Worm (Caenorhabditis elegans) whole organism, young adult: ENCODE results near the gene srp-7.
A peak's percentile ranks its signal among the peaks of the same experiment; 100 is the strongest.

ENCODE experiments used
- B0336.3 ChIP-seq: fragments of 200-800 bp; sonication (Bioruptor generic); IDR thresholded peaks from 2 replicates; pipeline ENCODE4 v1.3.6; 2022; ENCODE audit warnings: missing genetic modification characterization, missing compliant biosample characterization
- F39B2.1 ChIP-seq: fragments of 200-800 bp; sonication (Bioruptor generic); IDR thresholded peaks from 2 replicates; pipeline ENCODE4 v1.3.6; 2022; ENCODE audit warnings: missing genetic modification reagents, missing genetic modification characterization, missing compliant biosample characterization
- F52B5.7 ChIP-seq: sonication (generic microtip); optimal IDR thresholded peaks from 2 replicates; lab custom pipeline; 2016; ENCODE audit warnings: mild to moderate bottlenecking, missing genetic modification characterization, missing compliant biosample characterization
- F57A8.1 ChIP-seq: fragments of 200-800 bp; sonication (Bioruptor generic); optimal IDR thresholded peaks from 2 replicates; lab custom pipeline; 2018; ENCODE audit warnings: mild to moderate bottlenecking, missing genetic modification characterization, moderate library complexity, missing compliant biosample characterization
- F57C9.4 ChIP-seq: sonication (generic microtip); optimal IDR thresholded peaks from 2 replicates; lab custom pipeline; 2017; ENCODE audit warnings: mild to moderate bottlenecking, missing genetic modification characterization, missing compliant biosample characterization
- K12H6.12 ChIP-seq: fragments of 200-800 bp; sonication (Bioruptor generic); optimal IDR thresholded peaks from 2 replicates; lab custom pipeline; 2018; ENCODE audit warnings: mild to moderate bottlenecking, missing genetic modification characterization, missing compliant biosample characterization
- T07F8.4 ChIP-seq: sonication (generic microtip); optimal IDR thresholded peaks from 2 replicates; lab custom pipeline; 2016; ENCODE audit warnings: mild to moderate bottlenecking, missing genetic modification characterization, moderate library complexity, missing compliant biosample characterization
- Y53F4B.3 ChIP-seq: fragments of 200-800 bp; sonication (Bioruptor generic); IDR thresholded peaks from 2 replicates; pipeline ENCODE4 v1.3.6; 2022; ENCODE audit warnings: missing genetic modification reagents, missing genetic modification characterization, missing compliant biosample characterization
- atf-7 ChIP-seq: sonication (generic microtip); optimal IDR thresholded peaks from 2 replicates; lab custom pipeline; 2017; ENCODE audit warnings: mild to moderate bottlenecking, missing genetic modification characterization, missing compliant biosample characterization
- bed-1 ChIP-seq: fragments of 200-800 bp; sonication (Bioruptor generic); IDR thresholded peaks from 2 replicates; pipeline ENCODE4 v1.3.6; 2022; ENCODE audit warnings: missing genetic modification reagents, missing genetic modification characterization, missing compliant biosample characterization
- cebp-1 ChIP-seq, 2 experiments: fragments of 200-800 bp in 1 of 2; sonication (Bioruptor generic) in 1 of 2; sonication (generic microtip) in 1 of 2; IDR thresholded peaks in 1 of 2; optimal IDR thresholded peaks in 1 of 2; 2 replicates each; pipeline versions ENCODE4 v1.3.6 to Lab custom; 2017 to 2022; ENCODE audit warnings: missing compliant biosample characterization in 2 of 2, missing genetic modification characterization in 2 of 2, mild to moderate bottlenecking in 1 of 2, missing genetic modification reagents in 1 of 2, moderate library complexity in 1 of 2
- ceh-27 ChIP-seq: fragments of 200-800 bp; sonication (Bioruptor generic); optimal IDR thresholded peaks from 2 replicates; lab custom pipeline; 2018; ENCODE audit warnings: mild to moderate bottlenecking, missing genetic modification characterization, moderate library complexity, missing compliant biosample characterization
- ceh-79 ChIP-seq: sonication (generic microtip); optimal IDR thresholded peaks from 2 replicates; lab custom pipeline; 2017; ENCODE audit warnings: mild to moderate bottlenecking, missing genetic modification characterization, missing compliant biosample characterization
- dox-1 ChIP-seq: fragments of 200-800 bp; sonication (Bioruptor generic); IDR thresholded peaks from 2 replicates; pipeline ENCODE4 v1.3.6; 2022; ENCODE audit warnings: missing genetic modification reagents, missing genetic modification characterization, missing compliant biosample characterization
- efl-1 ChIP-seq: fragments of 150-350 bp; optimal IDR thresholded peaks from 2 replicates; lab custom pipeline; 2014; ENCODE audit warnings: missing biosample characterization, missing genetic modification reagents, missing genetic modification characterization
- egrh-3 ChIP-seq: fragments of 200-800 bp; sonication (Bioruptor generic); IDR thresholded peaks from 2 replicates; pipeline ENCODE4 v1.3.6; 2022; ENCODE audit warnings: missing genetic modification reagents, missing genetic modification characterization, missing compliant biosample characterization
- ekl-4 ChIP-seq: fragments of 200-800 bp; sonication (Bioruptor generic); IDR thresholded peaks from 2 replicates; pipeline ENCODE4 v1.3.6; 2022; ENCODE audit warnings: missing genetic modification reagents, missing genetic modification characterization, missing compliant biosample characterization
- ets-4 ChIP-seq: fragments of 200-800 bp; sonication (Bioruptor generic); optimal IDR thresholded peaks from 2 replicates; lab custom pipeline; 2018; ENCODE audit warnings: mild to moderate bottlenecking, missing genetic modification characterization, missing compliant biosample characterization
- gei-17 ChIP-seq: fragments of 200-800 bp; sonication (Bioruptor generic); optimal IDR thresholded peaks from 2 replicates; lab custom pipeline; 2018; ENCODE audit warnings: mild to moderate bottlenecking, missing genetic modification characterization, missing compliant biosample characterization
- let-607 ChIP-seq, 2 experiments: fragments of 200-800 bp in 1 of 2; sonication (Bioruptor generic) in 1 of 2; sonication (generic microtip) in 1 of 2; optimal IDR thresholded peaks; 2 replicates each; lab custom pipeline; 2016 to 2018; ENCODE audit warnings: mild to moderate bottlenecking in 2 of 2, missing compliant biosample characterization in 2 of 2, missing genetic modification characterization in 2 of 2, moderate library complexity in 2 of 2, missing genotype in 1 of 2
- lin-26 ChIP-seq: fragments of 200-800 bp; sonication (Bioruptor generic); IDR thresholded peaks from 2 replicates; pipeline ENCODE4 v1.3.6; 2022; ENCODE audit warnings: missing genetic modification reagents, missing genetic modification characterization, missing compliant biosample characterization
- lsl-1 ChIP-seq: fragments of 200-800 bp; sonication (Bioruptor generic); optimal IDR thresholded peaks from 2 replicates; lab custom pipeline; 2018; ENCODE audit warnings: mild to moderate bottlenecking, missing genetic modification characterization, moderate library complexity, missing compliant biosample characterization
- madf-3 ChIP-seq: fragments of 200-800 bp; sonication (Bioruptor generic); IDR thresholded peaks from 2 replicates; pipeline ENCODE4 v1.3.6; 2022; ENCODE audit warnings: missing genetic modification reagents, missing genetic modification characterization, missing compliant biosample characterization
- mcd-1 ChIP-seq: fragments of 200-800 bp; sonication (Bioruptor generic); IDR thresholded peaks from 2 replicates; pipeline ENCODE4 v1.3.6; 2022; ENCODE audit warnings: missing genetic modification reagents, missing genetic modification characterization, missing compliant biosample characterization
- nfya-2 ChIP-seq: fragments of 200-800 bp; sonication (Bioruptor generic); IDR thresholded peaks from 2 replicates; pipeline ENCODE4 v1.3.6; 2022; ENCODE audit warnings: missing genetic modification reagents, missing genetic modification characterization, missing compliant biosample characterization
- nhr-179 ChIP-seq: sonication (generic microtip); optimal IDR thresholded peaks from 2 replicates; lab custom pipeline; 2016; ENCODE audit warnings: mild to moderate bottlenecking, missing genetic modification characterization, missing compliant biosample characterization
- nhr-80 ChIP-seq: sonication (generic microtip); optimal IDR thresholded peaks from 2 replicates; lab custom pipeline; 2016; ENCODE audit warnings: missing genetic modification characterization, missing compliant biosample characterization
- rcor-1 ChIP-seq: fragments of 200-800 bp; sonication (Bioruptor generic); IDR thresholded peaks from 2 replicates; pipeline ENCODE4 v1.3.6; 2022; ENCODE audit warnings: missing genetic modification reagents, missing genetic modification characterization, missing compliant biosample characterization
- sdz-38 ChIP-seq: sonication (generic microtip); optimal IDR thresholded peaks from 2 replicates; lab custom pipeline; 2016; ENCODE audit warnings: missing genotype, missing genetic modification characterization, missing compliant biosample characterization
- snpc-4 ChIP-seq, 5 experiments: fragments of 150-350 bp in 1 of 5; sonication (generic microtip) in 4 of 5; optimal IDR thresholded peaks; 2 replicates each; lab custom pipeline; 2014 to 2018; ENCODE audit warnings: missing genetic modification characterization in 5 of 5, missing biosample characterization in 3 of 5, antibody characterized with exemption in 2 of 5, mild to moderate bottlenecking in 2 of 5, missing compliant biosample characterization in 2 of 5, missing genotype in 2 of 5, moderate library complexity in 2 of 5, missing genetic modification reagents in 1 of 5
- tlf-1 ChIP-seq: fragments of 200-800 bp; sonication (Bioruptor generic); optimal IDR thresholded peaks from 2 replicates; lab custom pipeline; 2018; ENCODE audit warnings: mild to moderate bottlenecking, missing genetic modification characterization, missing compliant biosample characterization
- zfh-2 ChIP-seq: fragments of 200-800 bp; sonication (Bioruptor generic); conservative IDR thresholded peaks from 2 replicates; pipeline ENCODE4 v1.3.6; 2022; ENCODE audit warnings: missing genetic modification reagents, missing genetic modification characterization, missing compliant biosample characterization

Gene srp-7

DNA sequence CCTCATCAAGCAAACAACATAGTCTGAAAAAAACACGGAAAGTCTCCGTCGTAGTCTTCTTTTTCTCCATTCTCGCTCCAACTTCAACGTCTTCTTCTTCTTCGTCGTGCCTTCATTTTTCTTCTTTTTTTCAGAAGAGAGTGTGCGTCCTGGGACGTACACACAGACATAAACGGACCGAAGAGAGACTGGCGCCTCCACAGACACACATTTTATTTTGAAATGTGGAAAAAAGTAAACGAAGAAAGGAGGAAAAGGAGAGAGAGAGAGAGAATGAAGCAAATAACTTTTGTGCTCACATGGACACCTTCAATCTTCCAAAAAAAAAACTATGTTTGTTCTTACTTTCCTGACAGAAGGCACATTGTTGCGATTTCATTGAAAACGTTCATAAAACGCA is 36.2 kb downstream of the srp-7 start:
- no peak for TF ChIP-seq atf-7 (tag; lab: Kevin White, UChicago)
- TF ChIP-seq ets-4 (GFP tag; lab: Kevin White, UChicago): no peak
- no peak for TF ChIP-seq cebp-1 (GFP tag; IDR thresholded peaks at IDR 0.05; lab: Robert Waterston, UW)
- TF ChIP-seq cebp-1 (tag; optimal IDR thresholded peaks at IDR 0.05; lab: Kevin White, UChicago): peak; percentile 1
- no peak for TF ChIP-seq F57C9.4 (tag; lab: Kevin White, UChicago)

- TF ChIP-seq snpc-4 (GFP tag; optimal IDR thresholded peaks at IDR 0.05; lab: Kevin White, UChicago) (no peak), snpc-4 (tag; optimal IDR thresholded peaks at IDR 0.05; lab: Kevin White, UChicago) (peak in 1 of 4 experiments; percentile 11), ceh-79 (tag; lab: Kevin White, UChicago) (no peak), efl-1 (GFP tag; lab: Kevin White, UChicago) (no peak), lsl-1 (GFP tag; lab: Kevin White, UChicago) (no peak)
Observed at ce11 chrV:8217118-8217517, 38.2 kb downstream of the srp-7 start.

- TF ChIP-seq let-607 (tag; optimal IDR thresholded peaks at IDR 0.05; lab: Kevin White, UChicago): peak; percentile 13 to 74
- TF ChIP-seq ets-4 (GFP tag; lab: Kevin White, UChicago): peak; percentile 5
- no peak for TF ChIP-seq snpc-4 (GFP tag; optimal IDR thresholded peaks at IDR 0.05; lab: Kevin White, UChicago)
- peak in 1 of 4 experiments; percentile 20 for TF ChIP-seq snpc-4 (tag; optimal IDR thresholded peaks at IDR 0.05; lab: Kevin White, UChicago)
- TF ChIP-seq F39B2.1 (GFP tag; lab: Robert Waterston, UW): no peak
- no peak for TF ChIP-seq cebp-1 (GFP tag; IDR thresholded peaks at IDR 0.05; lab: Robert Waterston, UW)
- peak; percentile 15 for TF ChIP-seq cebp-1 (tag; optimal IDR thresholded peaks at IDR 0.05; lab: Kevin White, UChicago)
- TF ChIP-seq dox-1 (GFP tag; lab: Robert Waterston, UW): peak; percentile 35; the same call in 1 of the 2 replicates
- peak; percentile 92 for TF ChIP-seq nhr-80 (tag; lab: Kevin White, UChicago)
- peak; percentile 49 for TF ChIP-seq atf-7 (tag; lab: Kevin White, UChicago)
- TF ChIP-seq ceh-27: peak; percentile 35
- no peak for TF ChIP-seq gei-17 (GFP tag; lab: Kevin White, UChicago)
- TF ChIP-seq, all 124 proteins: peak for 8
Observed at ce11 chrV:8217661-8218265, 38.8 kb downstream of the srp-7 start, which contains the start of gene K07C11.8. Gene K07C11.8, minus strand, starts transcription at chrV:8217884.

ce11 chrV:8219550-8219949 is 40.6 kb downstream of the srp-7 start:
- TF ChIP-seq nfya-2 (GFP tag; lab: Robert Waterston, UW): no peak
- TF ChIP-seq Y53F4B.3 (GFP tag; lab: Robert Waterston, UW): no peak
- no peak for TF ChIP-seq madf-3 (GFP tag; lab: Robert Waterston, UW)
- TF ChIP-seq K12H6.12 (tag; lab: Kevin White, UChicago): no peak
- TF ChIP-seq B0336.3 (GFP tag; lab: Robert Waterston, UW): no peak
- no peak for TF ChIP-seq mcd-1 (GFP tag; lab: Robert Waterston, UW)
- no peak for TF ChIP-seq zfh-2
- no peak for TF ChIP-seq egrh-3 (GFP tag; lab: Robert Waterston, UW)
- TF ChIP-seq F57A8.1 (GFP tag; lab: Kevin White, UChicago): no peak
- no peak for TF ChIP-seq nhr-179 (tag; lab: Kevin White, UChicago)
- no peak for TF ChIP-seq ceh-79 (tag; lab: Kevin White, UChicago)
- TF ChIP-seq lin-26 (GFP tag; lab: Robert Waterston, UW): no peak
- no peak for TF ChIP-seq tlf-1 (GFP tag; lab: Kevin White, UChicago)
- no peak for TF ChIP-seq T07F8.4 (tag; lab: Kevin White, UChicago)
- TF ChIP-seq sdz-38 (tag; lab: Kevin White, UChicago): no peak
- no peak for TF ChIP-seq rcor-1 (GFP tag; lab: Robert Waterston, UW)
- no peak for TF ChIP-seq let-607 (tag; optimal IDR thresholded peaks at IDR 0.05; lab: Kevin White, UChicago)
- no peak for TF ChIP-seq ekl-4 (GFP tag; lab: Robert Waterston, UW)
- no peak for TF ChIP-seq F52B5.7 (tag; lab: Kevin White, UChicago)
- TF ChIP-seq bed-1 (GFP tag; lab: Robert Waterston, UW): no peak
